Worm (Caenorhabditis elegans) whole organism, L3 larva: ENCODE data around the gene str-31.

Source experiments
- R02D3.7 ChIP-seq: fragments of 150-350 bp; optimal IDR thresholded peaks from 2 replicates; lab custom pipeline; 2014; ENCODE audit warnings: missing biosample characterization, missing genetic modification characterization
- elt-1 ChIP-seq: fragments of 150-350 bp; optimal IDR thresholded peaks from 2 replicates; lab custom pipeline; 2014; ENCODE audit warnings: missing biosample characterization, missing genetic modification characterization
- nfya-1 ChIP-seq: sonication (generic microtip); optimal IDR thresholded peaks from 2 replicates; lab custom pipeline; 2017; ENCODE audit warnings: missing genetic modification characterization, mild to moderate bottlenecking, missing compliant biosample characterization, antibody characterized with exemption, moderate library complexity; ENCODE audit not compliant: insufficient read depth
- skn-1 ChIP-seq: fragments of 150-350 bp; optimal IDR thresholded peaks from 2 replicates; lab custom pipeline; 2014; ENCODE audit warnings: missing biosample characterization, missing genetic modification characterization
- unc-62 ChIP-seq: fragments of 150-350 bp; sonication (generic microtip); optimal IDR thresholded peaks from 4 replicates; lab custom pipeline; 2014; ENCODE audit warnings: missing biosample characterization, missing genetic modification reagents, missing genetic modification characterization

- TF ChIP-seq nfya-1 (tag; lab: Kevin White, UChicago) (no peak), R02D3.7 (no peak), unc-62 (GFP tag; lab: Kevin White, UChicago) (no peak), skn-1 (tag; lab: Kevin White, UChicago) (no peak), elt-1 (no peak)
Measured at ce11 chrV:7460898-7461297, 47.6 kb downstream of the str-31 start, which contains the start of gene srh-92.
